Fruit fly (Drosophila melanogaster): ENCODE data around the gene Best1.

Best1 gene

dm6 chr3R:10168483-10169064, 1.7 kb downstream of the Best1 start (continued):
- TF ChIP-seq Gsc (GFP tag; IDR thresholded peaks at IDR 0.05) (no peak), H2.0 (GFP tag; IDR thresholded peaks at IDR 0.05) (peak; percentile 59; the same call in 1 of the 2 replicates), CG18599 (GFP tag; optimal IDR thresholded peaks at IDR 0.05) (no peak), Nf-YC (tag; optimal IDR thresholded peaks at IDR 0.05) (no peak), NC2α (GFP tag; optimal IDR thresholded peaks at IDR 0.05) (no peak), CG16779 (GFP tag; IDR thresholded peaks at IDR 0.05) (0 out of 2 replicates have a peak, but pooled peaks have one; percentile 13), CG5180 (GFP tag; optimal IDR thresholded peaks at IDR 0.05) (no peak), CG5245 (GFP tag; optimal IDR thresholded peaks at IDR 0.05) (no peak), Hey (tag; optimal IDR thresholded peaks at IDR 0.05) (no peak), pros (GFP tag; optimal IDR thresholded peaks at IDR 0.05) (no peak), wek (GFP tag; optimal IDR thresholded peaks at IDR 0.05) (peak; percentile 46), chif (GFP tag; optimal IDR thresholded peaks at IDR 0.05) (peak; percentile 17 to 26), CHES-1-like (GFP tag; optimal IDR thresholded peaks at IDR 0.05) (peak; percentile 4), jumu (GFP tag; optimal IDR thresholded peaks at IDR 0.05) (peak; percentile 7), CG12659 (GFP tag; optimal IDR thresholded peaks at IDR 0.05) (peak; percentile 33), bbx (GFP tag; IDR thresholded peaks at IDR 0.05; ENCODE audit: partially characterized antibody) (no peak), dimm (GFP tag; IDR thresholded peaks at IDR 0.05) (no peak), CG1792 (GFP tag; optimal IDR thresholded peaks at IDR 0.05) (no peak), fd64A (GFP tag; optimal IDR thresholded peaks at IDR 0.05) (peak; percentile 16), ind (GFP tag; optimal IDR thresholded peaks at IDR 0.05) (peak; percentile 23), zfh2 (GFP tag; optimal IDR thresholded peaks at IDR 0.05) (no peak), Ssrp (tag; optimal IDR thresholded peaks at IDR 0.05) (peak; percentile 18), CG11093 (GFP tag; IDR thresholded peaks at IDR 0.05) (no peak), Xrp1 (GFP tag; IDR thresholded peaks at IDR 0.05) (peak; percentile 57; the same call in 1 of the 2 replicates), Mad (GFP tag; optimal IDR thresholded peaks at IDR 0.05) (no peak), CG12769 (tag; optimal IDR thresholded peaks at IDR 0.05) (peak; percentile 63), Abd-B (GFP tag; optimal IDR thresholded peaks at IDR 0.05) (no peak), pita (GFP tag; optimal IDR thresholded peaks at IDR 0.05) (no peak), sc (optimal IDR thresholded peaks at IDR 0.05) (no peak), sc (GFP tag; optimal IDR thresholded peaks at IDR 0.05) (peak; percentile 4), Usf (GFP tag; optimal IDR thresholded peaks at IDR 0.05) (peak; percentile 23), so (GFP tag; IDR thresholded peaks at IDR 0.05) (0 out of 3 replicates have a peak, but pooled peaks have one; percentile 23), CG3726 (GFP tag; IDR thresholded peaks at IDR 0.05) (no peak), CG1832 (GFP tag; optimal IDR thresholded peaks at IDR 0.05) (no peak), CG8924 (tag; optimal IDR thresholded peaks at IDR 0.05) (peak; percentile 10), GATAe (GFP tag; conservative IDR thresholded peaks at IDR 0.05) (no peak), PHDP (tag; optimal IDR thresholded peaks at IDR 0.05) (peak; percentile 54), sens (GFP tag) (peak; percentile 87), tll (GFP tag; optimal IDR thresholded peaks at IDR 0.05) (no peak), odd (GFP tag; optimal IDR thresholded peaks at IDR 0.05) (peak; percentile 19), CG8359 (GFP tag; optimal IDR thresholded peaks at IDR 0.05; ENCODE audit: borderline replicate concordance) (no peak), Dll (GFP tag; IDR thresholded peaks at IDR 0.05; ENCODE audit: partially characterized antibody) (no peak), CG17568 (GFP tag; optimal IDR thresholded peaks at IDR 0.05) (peak; percentile 20), CG13894 (tag; optimal IDR thresholded peaks at IDR 0.05) (no peak), disco-r (GFP tag; optimal IDR thresholded peaks at IDR 0.05) (no peak), tio (GFP tag; optimal IDR thresholded peaks at IDR 0.05) (peak; percentile 44), p53 (GFP tag; optimal IDR thresholded peaks at IDR 0.05) (no peak), BtbVII (GFP tag; optimal IDR thresholded peaks at IDR 0.05) (no peak), CG16863 (GFP tag; optimal IDR thresholded peaks at IDR 0.05) (no peak), CG3281 (GFP tag; optimal IDR thresholded peaks at IDR 0.05) (peak; percentile 29)
